Fruit fly (Drosophila melanogaster) whole organism, adult: Measurements from ENCODE around the gene Paf-AHalpha.

Source experiments
- CG11617 ChIP-seq: fragments of 200-800 bp; sonication (Bioruptor generic); optimal IDR thresholded peaks from 2 replicates; lab custom pipeline; 2017; ENCODE audit warnings: mild to moderate bottlenecking, missing biosample characterization, missing genetic modification reagents, missing genetic modification characterization
- CG33017 ChIP-seq: fragments of 200-800 bp; sonication (Bioruptor generic); optimal IDR thresholded peaks from 2 replicates; lab custom pipeline; 2018; ENCODE audit warnings: missing biosample characterization, mild to moderate bottlenecking, missing genetic modification characterization, moderate library complexity
- CG5204 ChIP-seq: fragments of 200-800 bp; sonication (Bioruptor generic); optimal IDR thresholded peaks from 2 replicates; lab custom pipeline; 2016; ENCODE audit warnings: missing biosample characterization, missing genetic modification characterization
- CG7045 ChIP-seq: fragments of 200-800 bp; sonication (Bioruptor generic); optimal IDR thresholded peaks from 2 replicates; lab custom pipeline; 2017; ENCODE audit warnings: missing biosample characterization, mild to moderate bottlenecking, missing genetic modification characterization
- Clk ChIP-seq: fragments of 200-800 bp; sonication (Bioruptor generic); optimal IDR thresholded peaks from 2 replicates; lab custom pipeline; 2017; ENCODE audit warnings: missing biosample characterization, missing genetic modification characterization
- Hr96 ChIP-seq: fragments of 200-800 bp; sonication (Bioruptor generic); optimal IDR thresholded peaks from 2 replicates; lab custom pipeline; 2016; ENCODE audit warnings: missing biosample characterization, missing genetic modification characterization
- bab1 ChIP-seq: fragments of 200-800 bp; sonication (Bioruptor generic); optimal IDR thresholded peaks from 3 replicates; lab custom pipeline; 2019; ENCODE audit warnings: missing biosample characterization, mild to moderate bottlenecking, missing genetic modification characterization, moderate library complexity
- cic ChIP-seq: fragments of 200-800 bp; sonication (Bioruptor generic); optimal IDR thresholded peaks from 2 replicates; lab custom pipeline; 2017; ENCODE audit warnings: missing biosample characterization, mild to moderate bottlenecking, missing genetic modification characterization, moderate library complexity
- cnc ChIP-seq, 2 experiments: fragments of >200 bp; optimal IDR thresholded peaks; 2 replicates each; lab custom pipeline; 2017
- kay ChIP-seq: fragments of 200-800 bp; sonication (Bioruptor generic); peaks from one replicate; lab custom pipeline; 2016; ENCODE audit warnings: missing biosample characterization, missing genetic modification characterization, borderline replicate concordance
- ovo ChIP-seq: fragments of 200-800 bp; sonication (Bioruptor generic); optimal IDR thresholded peaks from 2 replicates; lab custom pipeline; 2016; ENCODE audit warnings: missing biosample characterization, missing genetic modification characterization
- tj ChIP-seq: fragments of 200-800 bp; sonication (Bioruptor generic); optimal IDR thresholded peaks from 3 replicates; lab custom pipeline; 2017; ENCODE audit warnings: missing biosample characterization, mild to moderate bottlenecking, missing genetic modification characterization, moderate library complexity

DNA sequence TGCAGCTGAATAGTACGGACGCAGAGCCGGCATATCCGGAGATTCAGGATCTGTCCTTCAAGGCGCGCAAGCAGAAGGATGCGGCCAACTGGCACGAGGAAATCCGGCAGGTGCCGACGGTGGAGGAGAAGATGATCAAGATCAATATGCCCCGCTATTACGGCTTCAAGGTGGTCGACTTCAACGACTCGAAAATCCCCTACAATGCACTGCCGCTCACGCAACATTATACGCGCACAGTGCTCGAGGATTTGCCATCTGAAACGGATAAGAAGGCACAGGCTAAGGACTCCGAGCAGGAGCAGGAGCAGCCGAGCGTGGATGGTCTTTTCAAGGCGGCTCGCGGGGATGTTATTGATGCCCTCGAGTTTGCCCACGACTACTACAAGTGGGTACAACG is 859 bp upstream of the Paf-AHalpha start:
- TF ChIP-seq CG7045 (GFP tag; lab: Kevin White, UChicago) (no peak), CG33017 (tag; lab: Kevin White, UChicago) (no peak), tj (GFP tag; lab: Kevin White, UChicago) (no peak), ovo (GFP tag; lab: Kevin White, UChicago) (no peak), cnc (optimal IDR thresholded peaks at IDR 0.05; lab: Kevin White, UChicago) (no peak), Hr96 (no peak), bab1 (GFP tag; lab: Kevin White, UChicago) (no peak), CG5204 (no peak), CG11617 (no peak), cic (GFP tag; lab: Kevin White, UChicago) (no peak), kay (GFP tag; lab: Kevin White, UChicago) (no peak), Clk (GFP tag; lab: Kevin White, UChicago) (no peak)
